Worm (Caenorhabditis elegans): ENCODE data around the gene Y66D12A.1.

- TF ChIP-seq ama-1 (optimal IDR thresholded peaks at IDR 0.05) (no peak), flt-1 (GFP tag; IDR thresholded peaks at IDR 0.05) (no peak), scrt-1 (GFP tag; IDR thresholded peaks at IDR 0.05) (no peak), tbx-11 (GFP tag; IDR thresholded peaks at IDR 0.05) (no peak), hmbx-1 (tag; optimal IDR thresholded peaks at IDR 0.05) (no peak), hnd-1 (tag; optimal IDR thresholded peaks at IDR 0.05) (no peak), pes-1 (GFP tag; IDR thresholded peaks at IDR 0.05) (0 out of 2 replicates have a peak, but pooled peaks have one; percentile 44), F13C5.2 (tag; optimal IDR thresholded peaks at IDR 0.05) (no peak), ceh-13 (GFP tag; optimal IDR thresholded peaks at IDR 0.05) (no peak), tra-4 (tag; optimal IDR thresholded peaks at IDR 0.05) (no peak), B0310.2 (tag; optimal IDR thresholded peaks at IDR 0.05) (no peak), hmg-4 (GFP tag; optimal IDR thresholded peaks at IDR 0.05) (no peak), ceh-36 (tag; optimal IDR thresholded peaks at IDR 0.05) (no peak), ets-7 (tag; optimal IDR thresholded peaks at IDR 0.05) (no peak)
Measured at ce11 chrIII:11611618-11612247, 3.8 kb downstream of the Y66D12A.1 start.

Data from whole organism, early embryonic.